ENCODE assay signal across 4 worm cellular contexts in genomic region chrIV:4411948-4412335, ce11.
TF ChIP-seq lines count a peak whose summit lies in the region.

No protein-coding gene starts in this region.

TF ChIP-seq in whole organism, L4 larva, 104 proteins besides CTCF, POLR2A, EP300 and RAD21:
- TF ChIP-seq lin-38 (GFP tag; IDR thresholded peaks at IDR 0.05; lab: Robert Waterston, UW): no peak
- TF ChIP-seq hmg-1.1 (GFP tag; IDR thresholded peaks at IDR 0.05; lab: Robert Waterston, UW): no peak
- TF ChIP-seq Y105C5A.15 (GFP tag; IDR thresholded peaks at IDR 0.05; lab: Robert Waterston, UW): no peak
- peak; percentile 67 for TF ChIP-seq set-16 (GFP tag; IDR thresholded peaks at IDR 0.05; lab: Robert Waterston, UW)

TF ChIP-seq in whole organism, early embryonic, 17 proteins besides CTCF, POLR2A, EP300 and RAD21:
- TF ChIP-seq aly-1 (tag; optimal IDR thresholded peaks at IDR 0.05; lab: Kevin White, UChicago) (no peak), ceh-13 (GFP tag; optimal IDR thresholded peaks at IDR 0.05; lab: Kevin White, UChicago) (no peak), ama-1 (optimal IDR thresholded peaks at IDR 0.05; lab: Kevin White, UChicago) (no peak), B0310.2 (tag; optimal IDR thresholded peaks at IDR 0.05; lab: Kevin White, UChicago) (no peak), scrt-1 (GFP tag; IDR thresholded peaks at IDR 0.05; lab: Robert Waterston, UW) (0 out of 2 replicates have a peak, but pooled peaks have one; percentile 5), hnd-1 (tag; optimal IDR thresholded peaks at IDR 0.05; lab: Kevin White, UChicago) (no peak), tbx-11 (GFP tag; IDR thresholded peaks at IDR 0.05; lab: Robert Waterston, UW) (no peak)

TF ChIP-seq in whole organism, mixed stage, embryonic, 35 proteins besides CTCF, POLR2A, EP300 and RAD21:
- TF ChIP-seq sem-2 (GFP tag; optimal IDR thresholded peaks at IDR 0.05; lab: Kevin White, UChicago): peak; percentile 0
- TF ChIP-seq unc-62 (GFP tag; optimal IDR thresholded peaks at IDR 0.05; lab: Kevin White, UChicago): no peak

TF ChIP-seq in whole organism, young adult, 124 proteins besides CTCF, POLR2A, EP300 and RAD21:
- peak; percentile 69 for TF ChIP-seq zfh-2 (GFP tag; conservative IDR thresholded peaks at IDR 0.05; lab: Robert Waterston, UW)
- no peak for TF ChIP-seq C17E4.6 (GFP tag; IDR thresholded peaks at IDR 0.05; lab: Robert Waterston, UW)
- no peak for TF ChIP-seq somi-1 (GFP tag; optimal IDR thresholded peaks at IDR 0.05; lab: Kevin White, UChicago)
- no peak for TF ChIP-seq ama-1 (optimal IDR thresholded peaks at IDR 0.05; lab: Kevin White, UChicago)
- no peak for TF ChIP-seq ama-1 (GFP tag; optimal IDR thresholded peaks at IDR 0.05; lab: Kevin White, UChicago)
- TF ChIP-seq egl-18 (GFP tag; IDR thresholded peaks at IDR 0.05; lab: Robert Waterston, UW): no peak
- no peak for TF ChIP-seq Y53G8AR.9 (GFP tag; conservative IDR thresholded peaks at IDR 0.05; lab: Robert Waterston, UW)
- TF ChIP-seq F22D6.2 (tag; optimal IDR thresholded peaks at IDR 0.05; lab: Kevin White, UChicago): no peak
- 0 out of 2 replicates have a peak, but pooled peaks have one; percentile 6 for TF ChIP-seq mcd-1 (GFP tag; IDR thresholded peaks at IDR 0.05; lab: Robert Waterston, UW)
- TF ChIP-seq F37B4.10 (GFP tag; IDR thresholded peaks at IDR 0.05; lab: Robert Waterston, UW): no peak
- TF ChIP-seq nfyb-1 (GFP tag; IDR thresholded peaks at IDR 0.05; lab: Robert Waterston, UW): no peak
- TF ChIP-seq attf-3 (GFP tag; conservative IDR thresholded peaks at IDR 0.05; lab: Robert Waterston, UW): no peak
- no peak for TF ChIP-seq lin-26 (GFP tag; IDR thresholded peaks at IDR 0.05; lab: Robert Waterston, UW)
- TF ChIP-seq die-1 (tag; optimal IDR thresholded peaks at IDR 0.05; lab: Kevin White, UChicago): no peak
- TF ChIP-seq ceh-58 (GFP tag; IDR thresholded peaks at IDR 0.05; lab: Robert Waterston, UW): no peak
- no peak for TF ChIP-seq tlf-1 (GFP tag; optimal IDR thresholded peaks at IDR 0.05; lab: Kevin White, UChicago)
- no peak for TF ChIP-seq nhr-120 (GFP tag; IDR thresholded peaks at IDR 0.05; lab: Robert Waterston, UW)
- no peak for TF ChIP-seq mel-28 (tag; optimal IDR thresholded peaks at IDR 0.05; lab: Kevin White, UChicago; ENCODE audit: borderline replicate concordance)
- no peak for TF ChIP-seq snpc-1.1 (tag; optimal IDR thresholded peaks at IDR 0.05; lab: Kevin White, UChicago; ENCODE audit: insufficient read depth)
- 0 out of 2 replicates have a peak, but pooled peaks have one; percentile 58 for TF ChIP-seq Y79H2A.3 (GFP tag; conservative IDR thresholded peaks at IDR 0.05; lab: Robert Waterston, UW)
- no peak for TF ChIP-seq ceh-27 (GFP tag; optimal IDR thresholded peaks at IDR 0.05; lab: Kevin White, UChicago)
- TF ChIP-seq ZK185.1 (tag; optimal IDR thresholded peaks at IDR 0.05; lab: Kevin White, UChicago; ENCODE audit: poor library complexity, severe bottlenecking): no peak
- TF ChIP-seq nhr-179 (tag; optimal IDR thresholded peaks at IDR 0.05; lab: Kevin White, UChicago): no peak
